Fruit fly (Drosophila melanogaster) whole organism, embryonic: ENCODE data around the gene Vps37B.

Experiments used
- Adf1 ChIP-seq: fragments of 200-800 bp; sonication (Bioruptor generic); IDR thresholded peaks from 2 replicates; pipeline ENCODE4 v1.3.6; 2022; ENCODE audit warnings: missing biosample characterization, missing genetic modification characterization
- CG11456 ChIP-seq: fragments of 200-800 bp; sonication (Bioruptor generic); IDR thresholded peaks from 3 replicates; pipeline ENCODE4 v1.3.6; 2022; ENCODE audit warnings: missing biosample characterization, missing genetic modification characterization
- CG12769 ChIP-seq: fragments of 200-800 bp; sonication (Bioruptor generic); optimal IDR thresholded peaks from 2 replicates; lab custom pipeline; 2019; ENCODE audit warnings: missing biosample characterization, mild to moderate bottlenecking, missing genetic modification characterization, moderate library complexity
- CG13775 ChIP-seq: fragments of 200-800 bp; sonication (Bioruptor generic); optimal IDR thresholded peaks from 3 replicates; lab custom pipeline; 2017; ENCODE audit warnings: missing biosample characterization, mild to moderate bottlenecking, missing genetic modification characterization
- CG13894 ChIP-seq: fragments of 200-800 bp; sonication (Bioruptor generic); optimal IDR thresholded peaks from 3 replicates; lab custom pipeline; 2018; ENCODE audit warnings: missing biosample characterization, mild to moderate bottlenecking, missing genetic modification characterization, moderate library complexity
- CG15601 ChIP-seq: fragments of 200-800 bp; sonication (Bioruptor generic); optimal IDR thresholded peaks from 3 replicates; lab custom pipeline; 2019; ENCODE audit warnings: missing biosample characterization, mild to moderate bottlenecking, missing genetic modification characterization, moderate library complexity
- CG2116 ChIP-seq: fragments of 200-800 bp; sonication (Bioruptor generic); optimal IDR thresholded peaks from 3 replicates; lab custom pipeline; 2018; ENCODE audit warnings: missing biosample characterization, mild to moderate bottlenecking, missing genetic modification characterization
- CG2875 ChIP-seq: fragments of 200-800 bp; sonication (Bioruptor generic); optimal IDR thresholded peaks from 2 replicates; lab custom pipeline; 2017; ENCODE audit warnings: missing biosample characterization, mild to moderate bottlenecking, missing genetic modification characterization, missing genetic modification reagents
- CG31441 ChIP-seq: fragments of 200-800 bp; sonication (Bioruptor generic); IDR thresholded peaks from 2 replicates; pipeline ENCODE4 v1.3.6; 2022; ENCODE audit warnings: missing biosample characterization, missing genetic modification characterization
- CG34422 ChIP-seq: fragments of 200-800 bp; sonication (Bioruptor generic); IDR thresholded peaks from 3 replicates; pipeline ENCODE4 v1.3.6; 2022; ENCODE audit warnings: missing biosample characterization, missing genetic modification characterization
- CG42726 ChIP-seq: fragments of 200-800 bp; sonication (Bioruptor generic); IDR thresholded peaks from 2 replicates; pipeline ENCODE4 v1.3.6; 2022; ENCODE audit warnings: missing biosample characterization, missing genetic modification characterization; ENCODE audit not compliant: partially characterized antibody
- CG4707 ChIP-seq: fragments of 200-800 bp; sonication (Bioruptor generic); optimal IDR thresholded peaks from 2 replicates; lab custom pipeline; 2018; ENCODE audit warnings: missing biosample characterization, mild to moderate bottlenecking, missing genetic modification characterization, moderate library complexity
- CG5180 ChIP-seq: fragments of 200-800 bp; sonication (Bioruptor generic); optimal IDR thresholded peaks from 3 replicates; lab custom pipeline; 2017; ENCODE audit warnings: missing biosample characterization, missing genetic modification characterization, mild to moderate bottlenecking, moderate library complexity, missing genetic modification reagents
- CG5245 ChIP-seq: fragments of 200-800 bp; sonication (Bioruptor generic); optimal IDR thresholded peaks from 3 replicates; lab custom pipeline; 2016; ENCODE audit warnings: missing biosample characterization, missing genetic modification characterization
- CG6254 ChIP-seq: fragments of 200-800 bp; sonication (Bioruptor generic); optimal IDR thresholded peaks from 3 replicates; lab custom pipeline; 2017; ENCODE audit warnings: mild to moderate bottlenecking, missing biosample characterization, missing genetic modification reagents, missing genetic modification characterization
- CG6689 ChIP-seq: fragments of 200-800 bp; sonication (Bioruptor generic); IDR thresholded peaks from 2 replicates; pipeline ENCODE4 v1.3.6; 2022; ENCODE audit warnings: missing biosample characterization, missing genetic modification characterization
- CG6765 ChIP-seq: fragments of 200-800 bp; sonication (Bioruptor generic); optimal IDR thresholded peaks from 3 replicates; lab custom pipeline; 2017; ENCODE audit warnings: missing biosample characterization, mild to moderate bottlenecking, missing genetic modification characterization
- CG7839 ChIP-seq: fragments of 200-800 bp; sonication (Bioruptor generic); optimal IDR thresholded peaks from 3 replicates; lab custom pipeline; 2018; ENCODE audit warnings: missing biosample characterization, mild to moderate bottlenecking, missing genetic modification characterization, moderate library complexity
- CG7987 ChIP-seq: fragments of 200-800 bp; sonication (Bioruptor generic); optimal IDR thresholded peaks from 2 replicates; lab custom pipeline; 2018; ENCODE audit warnings: missing biosample characterization, mild to moderate bottlenecking, missing genetic modification characterization, moderate library complexity
- CG8089 ChIP-seq: fragments of 200-800 bp; sonication (Bioruptor generic); optimal IDR thresholded peaks from 3 replicates; lab custom pipeline; 2016; ENCODE audit warnings: missing biosample characterization, missing genetic modification characterization
- CG8388 ChIP-seq: fragments of 200-800 bp; sonication (Bioruptor generic); optimal IDR thresholded peaks from 2 replicates; lab custom pipeline; 2019; ENCODE audit warnings: missing biosample characterization, mild to moderate bottlenecking, missing genetic modification characterization, moderate library complexity
- D19A ChIP-seq: fragments of 200-800 bp; optimal IDR thresholded peaks from 3 replicates; lab custom pipeline; 2019; ENCODE audit warnings: missing biosample characterization, mild to moderate bottlenecking, missing genetic modification characterization, moderate library complexity
- E2f2 ChIP-seq: fragments of 200-800 bp; sonication (Bioruptor generic); IDR thresholded peaks from 2 replicates; pipeline ENCODE4 v1.3.6; 2022; ENCODE audit warnings: missing biosample characterization, missing genetic modification characterization
- Ets97D ChIP-seq: fragments of 200-800 bp; sonication (Bioruptor generic); optimal IDR thresholded peaks from 3 replicates; lab custom pipeline; 2016; ENCODE audit warnings: missing biosample characterization, missing genetic modification characterization
- Fer2 ChIP-seq: fragments of 200-800 bp; sonication (Bioruptor generic); optimal IDR thresholded peaks from 2 replicates; lab custom pipeline; 2018; ENCODE audit warnings: missing biosample characterization, mild to moderate bottlenecking, missing genetic modification characterization, moderate library complexity
- H15 ChIP-seq: fragments of 200-800 bp; sonication (Bioruptor generic); IDR thresholded peaks from 3 replicates; pipeline ENCODE4 v1.3.6; 2022; ENCODE audit warnings: missing biosample characterization, missing genetic modification characterization
- HLHmδ ChIP-seq: fragments of 200-800 bp; sonication (Bioruptor generic); optimal IDR thresholded peaks from 2 replicates; lab custom pipeline; 2018; ENCODE audit warnings: missing biosample characterization, mild to moderate bottlenecking, missing genetic modification characterization, moderate library complexity
- Lhr ChIP-seq: fragments of 200-800 bp; sonication (Bioruptor generic); optimal IDR thresholded peaks from 3 replicates; lab custom pipeline; 2017; ENCODE audit warnings: mild to moderate bottlenecking, missing biosample characterization, missing genetic modification reagents, missing genetic modification characterization
- MESR4 ChIP-seq: fragments of 200-800 bp; sonication (Bioruptor generic); optimal IDR thresholded peaks from 2 replicates; lab custom pipeline; 2018; ENCODE audit warnings: missing biosample characterization, mild to moderate bottlenecking, missing genetic modification characterization, moderate library complexity
- Mrtf ChIP-seq: fragments of 200-800 bp; sonication (Bioruptor generic); IDR thresholded peaks from 3 replicates; pipeline ENCODE4 v1.3.6; 2022; ENCODE audit warnings: missing biosample characterization, missing genetic modification characterization
- Poxn ChIP-seq: fragments of 200-800 bp; sonication (Bioruptor generic); IDR thresholded peaks from 2 replicates; pipeline ENCODE4 v1.3.6; 2022; ENCODE audit warnings: missing biosample characterization, missing genetic modification characterization
- TFAM ChIP-seq: fragments of 200-800 bp; sonication (Bioruptor generic); optimal IDR thresholded peaks from 2 replicates; lab custom pipeline; 2017; ENCODE audit warnings: missing biosample characterization, missing genetic modification characterization, inconsistent platforms
- Usf ChIP-seq: fragments of 200-800 bp; sonication (Bioruptor generic); optimal IDR thresholded peaks from 2 replicates; lab custom pipeline; 2017; ENCODE audit warnings: missing genotype, missing biosample characterization, missing genetic modification characterization
- amos ChIP-seq: fragments of 200-800 bp; sonication (Bioruptor generic); IDR thresholded peaks from 2 replicates; pipeline ENCODE4 v1.3.6; 2022; ENCODE audit warnings: missing biosample characterization, missing genetic modification characterization; ENCODE audit not compliant: partially characterized antibody
- bcd ChIP-seq: fragments of 200-800 bp; sonication (Bioruptor generic); optimal IDR thresholded peaks from 2 replicates; lab custom pipeline; 2017; ENCODE audit warnings: missing biosample characterization, mild to moderate bottlenecking, missing genetic modification characterization
- chm ChIP-seq: fragments of 200-800 bp; sonication (Bioruptor generic); IDR thresholded peaks from 2 replicates; pipeline ENCODE4 v1.3.6; 2022; ENCODE audit warnings: missing biosample characterization, missing genetic modification characterization
- fd3F ChIP-seq: fragments of 200-800 bp; sonication (Bioruptor generic); optimal IDR thresholded peaks from 2 replicates; lab custom pipeline; 2018; ENCODE audit warnings: missing biosample characterization, mild to moderate bottlenecking, missing genetic modification characterization, moderate library complexity
- knrl ChIP-seq: fragments of 200-800 bp; sonication (Bioruptor generic); IDR thresholded peaks from 3 replicates; pipeline ENCODE4 v1.3.6; 2022; ENCODE audit warnings: missing biosample characterization, missing genetic modification characterization; ENCODE audit not compliant: partially characterized antibody
- lola ChIP-seq, 3 experiments: fragments of >200 bp in 2 of 3; fragments of 200-800 bp in 1 of 3; sonication (Bioruptor generic) in 1 of 3; optimal IDR thresholded peaks; 2 replicates each; lab custom pipeline; 2017 to 2019; ENCODE audit warnings: missing biosample characterization in 3 of 3, missing genetic modification characterization in 3 of 3, mild to moderate bottlenecking in 1 of 3, moderate library complexity in 1 of 3
- nerfin-2 ChIP-seq: fragments of 200-800 bp; sonication (Bioruptor generic); IDR thresholded peaks from 2 replicates; pipeline ENCODE4 v1.3.6; 2022; ENCODE audit warnings: missing biosample characterization, missing genetic modification characterization; ENCODE audit not compliant: partially characterized antibody
- otp ChIP-seq: fragments of 200-800 bp; sonication (Bioruptor generic); IDR thresholded peaks from 3 replicates; pipeline ENCODE4, ENCODE4 v1.3.6; 2022; ENCODE audit warnings: missing biosample characterization, missing genetic modification characterization
- pfk ChIP-seq: fragments of 200-800 bp; sonication (Bioruptor generic); optimal IDR thresholded peaks from 2 replicates; lab custom pipeline; 2018; ENCODE audit warnings: missing biosample characterization, mild to moderate bottlenecking, missing genetic modification characterization, moderate library complexity
- salm ChIP-seq: fragments of 200-800 bp; sonication (Bioruptor generic); optimal IDR thresholded peaks from 2 replicates; lab custom pipeline; 2018; ENCODE audit warnings: missing biosample characterization, mild to moderate bottlenecking, missing genetic modification characterization
- sens-2 ChIP-seq: fragments of 200-800 bp; sonication (Bioruptor generic); IDR thresholded peaks from 2 replicates; pipeline ENCODE4 v1.3.6; 2022; ENCODE audit warnings: missing biosample characterization, missing genetic modification characterization
- sna ChIP-seq: fragments of 200-800 bp; sonication (Bioruptor generic); IDR thresholded peaks from 2 replicates; pipeline ENCODE4 v1.3.6; 2022; ENCODE audit warnings: missing biosample characterization, missing genetic modification characterization; ENCODE audit not compliant: partially characterized antibody
- unc-4 ChIP-seq: fragments of 200-800 bp; sonication (Bioruptor generic); IDR thresholded peaks from 2 replicates; pipeline ENCODE4 v1.3.6; 2022; ENCODE audit warnings: missing biosample characterization, missing genetic modification characterization; ENCODE audit not compliant: partially characterized antibody
- usp ChIP-seq: fragments of >200 bp; optimal IDR thresholded peaks from 2 replicates; lab custom pipeline; 2017; ENCODE audit warnings: missing biosample characterization, missing genetic modification characterization
- zfh1 ChIP-seq: fragments of 200-800 bp; sonication (Bioruptor generic); IDR thresholded peaks from 3 replicates; pipeline ENCODE4 v1.3.6; 2022; ENCODE audit warnings: missing biosample characterization, missing genetic modification characterization
- zfh2 ChIP-seq: fragments of 200-800 bp; sonication (Bioruptor generic); optimal IDR thresholded peaks from 2 replicates; lab custom pipeline; 2016; ENCODE audit warnings: missing biosample characterization, missing genetic modification characterization

Vps37B gene

dm6 chr3R:5232197-5232607 lies 6.2 kb downstream of the Vps37B start, which contains the start of the genes Kat60 and Mms19 (continued):
- TF ChIP-seq Lhr (peak; percentile 68), salm (no peak), pfk (no peak), D19A (tag; lab: Kevin White, UChicago) (no peak), CG31441 (GFP tag; lab: Robert Waterston, UW) (no peak), sens-2 (GFP tag; lab: Robert Waterston, UW) (no peak), CG12769 (tag; lab: Kevin White, UChicago) (no peak), TFAM (no peak), lola (GFP tag; optimal IDR thresholded peaks at IDR 0.05; lab: Kevin White, UChicago) (peak in 1 of 3 experiments; percentile 61), bcd (GFP tag; lab: Kevin White, UChicago) (peak; percentile 69), CG7987 (GFP tag; lab: Kevin White, UChicago) (no peak), E2f2 (GFP tag; lab: Robert Waterston, UW) (0 out of 2 replicates have a peak, but pooled peaks have one; percentile 36), H15 (GFP tag; lab: Robert Waterston, UW) (peak; percentile 55; the same call in 1 of the 3 replicates), Mrtf (no peak), nerfin-2 (GFP tag; lab: Robert Waterston, UW) (peak; percentile 82), knrl (GFP tag; lab: Robert Waterston, UW) (peak; percentile 98), CG6254 (GFP tag; lab: Kevin White, UChicago) (peak; percentile 83), CG8388 (GFP tag; lab: Kevin White, UChicago) (peak; percentile 47), CG5180 (no peak), CG6689 (GFP tag; lab: Robert Waterston, UW) (peak; percentile 80), Fer2 (peak; percentile 20), MESR4 (GFP tag; lab: Kevin White, UChicago) (no peak), CG2116 (peak; percentile 97), Ets97D (peak; percentile 81), amos (GFP tag; lab: Robert Waterston, UW) (peak; percentile 96), HLHmδ (no peak), CG42726 (GFP tag; lab: Robert Waterston, UW) (peak; percentile 97), CG7839 (tag; lab: Kevin White, UChicago) (no peak), CG5245 (peak; percentile 13), Adf1 (peak; percentile 28; the same call in 1 of the 2 replicates), Usf (peak; percentile 32), CG11456 (GFP tag; lab: Robert Waterston, UW) (peak; percentile 72; the same call in 2 of the 3 replicates), unc-4 (peak; percentile 90), fd3F (GFP tag; lab: Kevin White, UChicago) (peak; percentile 42), zfh2 (GFP tag; lab: Kevin White, UChicago) (peak; percentile 87), chm (GFP tag; lab: Robert Waterston, UW) (peak; percentile 32), CG15601 (tag; lab: Kevin White, UChicago) (no peak), CG34422 (GFP tag; lab: Robert Waterston, UW) (peak; percentile 50; the same call in 2 of the 3 replicates), Poxn (GFP tag; lab: Robert Waterston, UW) (no peak; the same call in 1 of the 2 replicates), CG2875 (no peak), CG8089 (GFP tag; lab: Kevin White, UChicago) (peak; percentile 38), zfh1 (peak; percentile 69; the same call in 2 of the 3 replicates), CG13894 (tag; lab: Kevin White, UChicago) (no peak), usp (GFP tag; lab: Kevin White, UChicago) (no peak), CG6765 (GFP tag; lab: Kevin White, UChicago) (no peak), CG13775 (GFP tag; lab: Kevin White, UChicago) (peak; percentile 80), CG4707 (GFP tag; lab: Kevin White, UChicago) (no peak), otp (GFP tag; lab: Robert Waterston, UW) (0 out of 3 replicates have a peak, but pooled peaks have one; percentile 30), sna (GFP tag; lab: Robert Waterston, UW) (peak; percentile 90)
